Worm (Caenorhabditis elegans): ENCODE results near the gene R02E4.3.

ce11 chrX:4138413-4139193, 36.7 kb upstream of the R02E4.3 start:
- no peak for TF ChIP-seq hlh-1 (tag; optimal IDR thresholded peaks at IDR 0.05)
- TF ChIP-seq sem-2 (GFP tag; optimal IDR thresholded peaks at IDR 0.05): no peak
- no peak for TF ChIP-seq M03D4.4 (tag; optimal IDR thresholded peaks at IDR 0.05)
- TF ChIP-seq nhr-76 (tag; optimal IDR thresholded peaks at IDR 0.05): no peak
